Worm (Caenorhabditis elegans) whole organism, L2 larva: ENCODE data around the gene ncs-1.
A peak's percentile ranks its signal among the peaks of the same experiment; 100 is the strongest.

ENCODE experiments used
- C34F6.9 ChIP-seq: fragments of 150-350 bp; optimal IDR thresholded peaks from 2 replicates; lab custom pipeline; 2014; ENCODE audit warnings: missing biosample characterization, missing genetic modification characterization
- F13H6.1 ChIP-seq: sonication (generic microtip); optimal IDR thresholded peaks from 2 replicates; lab custom pipeline; 2016; ENCODE audit warnings: missing genetic modification characterization, missing compliant biosample characterization
- R02D3.7 ChIP-seq: fragments of 150-350 bp; optimal IDR thresholded peaks from 2 replicates; lab custom pipeline; 2014; ENCODE audit warnings: missing biosample characterization, missing genetic modification characterization
- ZK546.5 ChIP-seq: sonication (generic microtip); optimal IDR thresholded peaks from 2 replicates; lab custom pipeline; 2017; ENCODE audit warnings: missing biosample characterization, missing genetic modification characterization
- alr-1 ChIP-seq: fragments of 150-350 bp; optimal IDR thresholded peaks from 2 replicates; lab custom pipeline; 2014; ENCODE audit warnings: missing biosample characterization, missing genetic modification characterization
- aly-2 ChIP-seq: fragments of 150-350 bp; optimal IDR thresholded peaks from 2 replicates; lab custom pipeline; 2014; ENCODE audit warnings: missing biosample characterization, missing genetic modification characterization
- ama-1 ChIP-seq: fragments of 150-350 bp; optimal IDR thresholded peaks from 2 replicates; lab custom pipeline; 2018; ENCODE audit warnings: inconsistent platforms
- blmp-1 ChIP-seq: sonication (generic microtip); optimal IDR thresholded peaks from 2 replicates; lab custom pipeline; 2017; ENCODE audit warnings: missing genetic modification characterization, mild to moderate bottlenecking, missing compliant biosample characterization, antibody characterized with exemption, moderate library complexity; ENCODE audit not compliant: insufficient read depth
- ceh-16 ChIP-seq: fragments of 150-350 bp; optimal IDR thresholded peaks from 2 replicates; lab custom pipeline; 2014; ENCODE audit warnings: missing biosample characterization, missing genetic modification characterization
- ceh-82 ChIP-seq: fragments of 150-350 bp; optimal IDR thresholded peaks from 2 replicates; lab custom pipeline; 2014; ENCODE audit warnings: missing biosample characterization, missing genetic modification characterization
- crh-2 ChIP-seq: sonication (generic microtip); optimal IDR thresholded peaks from 2 replicates; lab custom pipeline; 2017; ENCODE audit warnings: missing biosample characterization, missing genetic modification characterization
- dmd-4 ChIP-seq: sonication (generic microtip); optimal IDR thresholded peaks from 2 replicates; lab custom pipeline; 2017; ENCODE audit warnings: missing biosample characterization, missing genetic modification characterization
- egl-27 ChIP-seq: sonication (generic microtip); optimal IDR thresholded peaks from 3 replicates; lab custom pipeline; 2017; ENCODE audit warnings: missing biosample characterization, missing genetic modification reagents, missing genetic modification characterization
- elt-1 ChIP-seq: fragments of 150-350 bp; optimal IDR thresholded peaks from 2 replicates; lab custom pipeline; 2014; ENCODE audit warnings: missing biosample characterization, missing genetic modification characterization
- fos-1 ChIP-seq: fragments of 150-350 bp; optimal IDR thresholded peaks from 2 replicates; lab custom pipeline; 2014; ENCODE audit warnings: missing biosample characterization, missing genetic modification characterization
- gmeb-1 ChIP-seq: fragments of 150-350 bp; optimal IDR thresholded peaks from 2 replicates; lab custom pipeline; 2014; ENCODE audit warnings: missing biosample characterization, missing genetic modification characterization
- lin-11 ChIP-seq: fragments of 150-350 bp; sonication (generic microtip); optimal IDR thresholded peaks from 2 replicates; lab custom pipeline; 2014; ENCODE audit warnings: missing biosample characterization, missing genetic modification characterization, inconsistent platforms, mixed read lengths
- lin-13 ChIP-seq: fragments of 150-350 bp; optimal IDR thresholded peaks from 2 replicates; lab custom pipeline; 2014; ENCODE audit warnings: missing biosample characterization, missing genetic modification reagents, missing genetic modification characterization
- lin-39 ChIP-seq: fragments of 150-350 bp; optimal IDR thresholded peaks from 2 replicates; lab custom pipeline; 2014; ENCODE audit warnings: missing biosample characterization, missing genetic modification reagents, missing genetic modification characterization
- lsy-2 ChIP-seq, 2 experiments: fragments of 150-350 bp in 1 of 2; sonication (generic microtip) in 1 of 2; optimal IDR thresholded peaks; 2 replicates each; lab custom pipeline; 2014 to 2017; ENCODE audit warnings: missing biosample characterization in 2 of 2, missing genetic modification characterization in 2 of 2
- mdl-1 ChIP-seq, 2 experiments: fragments of 150-350 bp in 1 of 2; sonication (generic microtip) in 1 of 2; optimal IDR thresholded peaks; 2 replicates each; lab custom pipeline; 2017; ENCODE audit warnings: missing biosample characterization in 2 of 2, missing genetic modification characterization in 2 of 2
- nhr-10 ChIP-seq: sonication (generic microtip); optimal IDR thresholded peaks from 2 replicates; lab custom pipeline; 2017; ENCODE audit warnings: missing biosample characterization, missing genetic modification characterization
- nhr-11 ChIP-seq: fragments of 150-350 bp; optimal IDR thresholded peaks from 2 replicates; lab custom pipeline; 2014; ENCODE audit warnings: missing biosample characterization, missing genetic modification characterization
- nhr-12 ChIP-seq: fragments of 150-350 bp; optimal IDR thresholded peaks from 2 replicates; lab custom pipeline; 2014; ENCODE audit warnings: missing biosample characterization, missing genetic modification characterization
- nhr-129 ChIP-seq: fragments of 150-350 bp; optimal IDR thresholded peaks from 2 replicates; lab custom pipeline; 2014; ENCODE audit warnings: missing biosample characterization, missing genetic modification characterization
- nhr-21 ChIP-seq: fragments of 150-350 bp; optimal IDR thresholded peaks from 2 replicates; lab custom pipeline; 2014; ENCODE audit warnings: missing biosample characterization, missing genetic modification characterization
- nhr-23 ChIP-seq: fragments of 150-350 bp; optimal IDR thresholded peaks from 2 replicates; lab custom pipeline; 2014; ENCODE audit warnings: missing biosample characterization, missing genetic modification reagents, missing genetic modification characterization
- nhr-237 ChIP-seq: fragments of 150-350 bp; optimal IDR thresholded peaks from 2 replicates; lab custom pipeline; 2014; ENCODE audit warnings: missing biosample characterization, missing genetic modification characterization
- nhr-25 ChIP-seq: fragments of 150-350 bp; sonication (generic microtip); optimal IDR thresholded peaks from 3 replicates; lab custom pipeline; 2014; ENCODE audit warnings: missing biosample characterization, missing genetic modification characterization
- nhr-6 ChIP-seq: fragments of 150-350 bp; optimal IDR thresholded peaks from 2 replicates; lab custom pipeline; 2014; ENCODE audit warnings: missing biosample characterization, missing genetic modification characterization
- nhr-77 ChIP-seq: fragments of 150-350 bp; optimal IDR thresholded peaks from 2 replicates; lab custom pipeline; 2014; ENCODE audit warnings: missing biosample characterization, missing genetic modification characterization
- peb-1 ChIP-seq: fragments of 150-350 bp; optimal IDR thresholded peaks from 2 replicates; lab custom pipeline; 2014; ENCODE audit warnings: missing biosample characterization, missing genetic modification characterization
- skn-1 ChIP-seq: sonication (generic microtip); optimal IDR thresholded peaks from 2 replicates; lab custom pipeline; 2017; ENCODE audit warnings: missing biosample characterization, missing genetic modification characterization
- sma-3 ChIP-seq: sonication (generic microtip); optimal IDR thresholded peaks from 2 replicates; lab custom pipeline; 2016; ENCODE audit warnings: missing genetic modification reagents, missing genetic modification characterization, missing compliant biosample characterization
- sma-9 ChIP-seq, 2 experiments: fragments of 150-350 bp in 1 of 2; sonication (generic microtip) in 1 of 2; optimal IDR thresholded peaks; 2 replicates each; lab custom pipeline; 2014 to 2016; ENCODE audit warnings: missing genetic modification characterization in 2 of 2, mild to moderate bottlenecking in 1 of 2, missing biosample characterization in 1 of 2, missing compliant biosample characterization in 1 of 2, missing genetic modification reagents in 1 of 2, moderate library complexity in 1 of 2
- snpc-4 ChIP-seq: fragments of 150-350 bp; optimal IDR thresholded peaks from 2 replicates; lab custom pipeline; 2014; ENCODE audit warnings: missing biosample characterization, missing genetic modification characterization
- unc-39 ChIP-seq: fragments of 150-350 bp; optimal IDR thresholded peaks from 2 replicates; lab custom pipeline; 2014; ENCODE audit warnings: missing biosample characterization, missing genetic modification characterization
- unc-55 ChIP-seq: fragments of 150-350 bp; sonication (generic microtip); optimal IDR thresholded peaks from 3 replicates; lab custom pipeline; 2014; ENCODE audit warnings: missing biosample characterization, missing genetic modification reagents, missing genetic modification characterization
- unc-62 ChIP-seq: fragments of 150-350 bp; optimal IDR thresholded peaks from 2 replicates; lab custom pipeline; 2014; ENCODE audit warnings: missing biosample characterization, missing genetic modification reagents, missing genetic modification characterization
- zag-1 ChIP-seq: fragments of 150-350 bp; optimal IDR thresholded peaks from 2 replicates; lab custom pipeline; 2014; ENCODE audit warnings: missing biosample characterization, missing genetic modification characterization
- ztf-11 ChIP-seq: sonication (generic microtip); optimal IDR thresholded peaks from 2 replicates; lab custom pipeline; 2017; ENCODE audit warnings: missing biosample characterization, missing genetic modification characterization
- ztf-4 ChIP-seq: fragments of 150-350 bp; optimal IDR thresholded peaks from 2 replicates; lab custom pipeline; 2014; ENCODE audit warnings: missing biosample characterization, missing genetic modification characterization

Gene ncs-1

DNA sequence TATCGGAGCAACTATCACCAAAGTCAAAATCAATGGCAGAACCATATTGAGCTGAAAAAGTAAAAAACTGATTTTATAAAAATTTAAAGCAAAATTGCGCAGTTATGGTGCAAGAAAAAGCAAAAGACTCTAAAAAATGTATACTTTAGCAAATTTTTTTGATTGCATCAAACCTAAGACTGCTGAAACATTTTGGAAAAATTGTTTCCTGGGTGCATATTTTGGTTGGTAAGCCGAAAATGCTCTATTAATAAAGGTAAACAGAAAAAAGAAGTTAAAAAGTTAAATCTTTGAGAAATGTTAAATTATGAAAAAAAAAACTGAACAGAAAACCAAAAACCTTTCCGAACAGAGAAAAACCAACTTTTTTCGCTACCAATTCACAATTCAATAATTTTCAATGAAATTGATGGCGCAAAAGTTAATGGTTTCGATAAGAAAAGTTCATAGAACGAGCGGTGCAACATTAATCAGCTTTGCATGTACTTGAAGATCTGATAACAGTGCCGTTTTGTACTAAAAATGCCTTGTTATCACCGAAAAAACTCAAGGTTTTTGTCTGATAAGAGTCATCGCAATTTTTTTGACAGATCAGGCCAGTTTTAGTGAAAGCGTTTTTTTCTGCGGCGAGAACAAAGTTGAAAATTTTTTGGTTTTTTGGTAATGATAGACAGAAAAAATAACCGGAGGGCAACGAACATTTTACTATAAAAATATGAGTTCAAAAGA, 15.1 kb upstream of the ncs-1 start, which contains the start of gene abhd-3.2:
Gene abhd-3.2, minus strand, starts transcription at position 51 of the 729 bp plus-strand sequence.
- peak; percentile 75 for TF ChIP-seq crh-2 (tag; lab: Kevin White, UChicago)
- TF ChIP-seq sma-9 (GFP tag; optimal IDR thresholded peaks at IDR 0.05; lab: Kevin White, UChicago), result peak; percentile 90
- no peak for TF ChIP-seq sma-9 (tag; optimal IDR thresholded peaks at IDR 0.05; lab: Kevin White, UChicago)
- peak in 1 of 2 experiments; percentile 11 for TF ChIP-seq mdl-1 (tag; optimal IDR thresholded peaks at IDR 0.05; lab: Kevin White, UChicago)
- no peak for TF ChIP-seq lin-11 (tag; lab: Kevin White, UChicago)
- TF ChIP-seq nhr-6 (tag; lab: Kevin White, UChicago), result no peak
- TF ChIP-seq blmp-1, result peak; percentile 56
- no peak for TF ChIP-seq nhr-11 (tag; lab: Kevin White, UChicago)
- peak; percentile 65 for TF ChIP-seq gmeb-1 (tag; lab: Kevin White, UChicago)
- TF ChIP-seq F13H6.1 (tag; lab: Kevin White, UChicago), result peak; percentile 3
- no peak for TF ChIP-seq ama-1 (lab: Kevin White, UChicago)
- TF ChIP-seq sma-3 (GFP tag; lab: Kevin White, UChicago), result peak; percentile 51
- peak; percentile 15 for TF ChIP-seq nhr-129 (tag; lab: Kevin White, UChicago)
- no peak for TF ChIP-seq nhr-12
- TF ChIP-seq nhr-21 (tag; lab: Kevin White, UChicago), result peak; percentile 17
- peak; percentile 99 for TF ChIP-seq fos-1 (tag; lab: Kevin White, UChicago)
- TF ChIP-seq egl-27, result peak; percentile 67
- no peak for TF ChIP-seq skn-1
- TF ChIP-seq, all 48 proteins: peak for 11

DNA sequence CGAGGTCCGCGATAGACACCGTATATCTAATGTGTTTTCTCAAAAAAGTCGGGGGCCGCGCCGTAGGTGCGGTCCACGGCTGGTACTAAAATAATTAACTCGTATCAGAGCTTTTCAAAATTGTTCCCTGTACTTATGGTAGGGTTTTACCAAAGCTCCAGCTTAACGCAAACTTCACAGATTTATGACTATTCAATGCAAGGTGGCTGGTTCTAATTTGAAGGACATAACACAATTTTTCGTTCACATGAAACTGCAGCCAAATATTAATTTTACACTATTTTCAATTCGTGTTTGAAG, 12.1 kb upstream of the ncs-1 start:
- TF ChIP-seq nhr-11 (tag; lab: Kevin White, UChicago) (no peak), egl-27 (no peak), nhr-21 (tag; lab: Kevin White, UChicago) (no peak), snpc-4 (tag; lab: Kevin White, UChicago) (no peak), nhr-23 (tag; lab: Kevin White, UChicago) (no peak), ama-1 (lab: Kevin White, UChicago) (no peak), unc-39 (tag; lab: Kevin White, UChicago) (no peak), nhr-10 (tag; lab: Kevin White, UChicago) (no peak), sma-9 (GFP tag; optimal IDR thresholded peaks at IDR 0.05; lab: Kevin White, UChicago) (no peak), sma-9 (tag; optimal IDR thresholded peaks at IDR 0.05; lab: Kevin White, UChicago) (no peak), nhr-25 (no peak), sma-3 (GFP tag; lab: Kevin White, UChicago) (no peak)

DNA sequence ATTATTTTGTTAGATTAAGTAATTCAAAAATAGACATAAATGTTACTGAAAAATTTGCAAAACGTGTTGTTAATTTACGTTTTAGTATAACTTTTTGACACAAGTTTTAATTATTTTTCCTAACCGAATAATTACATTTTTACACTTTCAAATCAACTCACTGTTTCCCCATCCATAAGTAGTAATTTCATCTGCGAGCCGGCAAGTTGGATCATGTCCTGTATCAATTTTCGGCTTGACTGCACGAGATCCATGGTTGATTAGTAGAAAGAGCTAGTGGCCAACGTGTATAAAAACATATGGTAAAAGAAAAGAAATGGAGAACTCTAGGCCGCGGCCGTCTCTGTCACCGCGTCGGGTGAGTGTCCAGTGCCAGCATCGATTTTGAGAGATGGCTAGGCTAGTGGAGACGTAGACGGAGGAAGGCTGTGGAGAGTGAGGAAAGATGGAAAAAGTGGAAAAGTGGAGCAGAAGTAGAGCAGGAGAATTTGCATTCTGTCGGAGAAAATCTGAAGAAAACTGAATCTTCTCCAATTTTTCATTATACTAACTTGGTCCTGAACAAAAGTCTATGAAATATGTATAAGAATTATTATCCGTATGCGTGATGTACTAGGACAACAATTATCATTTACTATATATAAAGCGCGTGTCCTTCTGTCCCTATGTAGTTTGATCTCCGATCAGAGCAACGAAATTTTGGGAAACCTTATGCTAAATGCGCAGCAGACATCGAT, 11.6 kb upstream of the ncs-1 start, which contains the start of gene vps-45:
Gene vps-45, minus strand, starts transcription at position 350 of the 737 bp plus-strand sequence.
- TF ChIP-seq nhr-77 (tag; lab: Kevin White, UChicago) (no peak), alr-1 (tag; lab: Kevin White, UChicago) (no peak), elt-1 (no peak), zag-1 (peak; percentile 1), unc-39 (tag; lab: Kevin White, UChicago) (no peak), lsy-2 (tag; optimal IDR thresholded peaks at IDR 0.05; lab: Kevin White, UChicago) (no peak), lin-13 (GFP tag; lab: Kevin White, UChicago) (peak; percentile 30), mdl-1 (tag; optimal IDR thresholded peaks at IDR 0.05; lab: Kevin White, UChicago) (no peak), unc-62 (GFP tag; lab: Kevin White, UChicago) (no peak), nhr-6 (tag; lab: Kevin White, UChicago) (no peak), nhr-237 (tag; lab: Kevin White, UChicago) (no peak), sma-9 (GFP tag; optimal IDR thresholded peaks at IDR 0.05; lab: Kevin White, UChicago) (peak; percentile 36), sma-9 (tag; optimal IDR thresholded peaks at IDR 0.05; lab: Kevin White, UChicago) (no peak), nhr-23 (tag; lab: Kevin White, UChicago) (no peak), peb-1 (tag; lab: Kevin White, UChicago) (no peak), ama-1 (lab: Kevin White, UChicago) (no peak), unc-55 (GFP tag; lab: Kevin White, UChicago) (peak; percentile 75), C34F6.9 (peak; percentile 57), skn-1 (no peak), nhr-10 (tag; lab: Kevin White, UChicago) (no peak), snpc-4 (tag; lab: Kevin White, UChicago) (peak; percentile 39), nhr-12 (no peak), ztf-4 (tag; lab: Kevin White, UChicago) (no peak), ceh-16 (tag; lab: Kevin White, UChicago) (no peak), gmeb-1 (tag; lab: Kevin White, UChicago) (no peak), nhr-129 (tag; lab: Kevin White, UChicago) (peak; percentile 54), nhr-11 (tag; lab: Kevin White, UChicago) (no peak), lin-39 (tag; lab: Kevin White, UChicago) (no peak), aly-2 (tag; lab: Kevin White, UChicago) (no peak), ztf-11 (tag; lab: Kevin White, UChicago) (no peak), ceh-82 (tag; lab: Kevin White, UChicago) (no peak), dmd-4 (tag; lab: Kevin White, UChicago) (no peak), F13H6.1 (tag; lab: Kevin White, UChicago) (peak; percentile 14), sma-3 (GFP tag; lab: Kevin White, UChicago) (no peak), crh-2 (tag; lab: Kevin White, UChicago) (peak; percentile 33), R02D3.7 (tag; lab: Kevin White, UChicago) (no peak), ZK546.5 (no peak), nhr-21 (tag; lab: Kevin White, UChicago) (no peak), fos-1 (tag; lab: Kevin White, UChicago) (peak; percentile 34), nhr-25 (peak; percentile 1), lin-11 (tag; lab: Kevin White, UChicago) (peak; percentile 44)
